Worm (Caenorhabditis elegans): ENCODE results near the gene ZK1240.6.

- TF ChIP-seq flt-1 (GFP tag; IDR thresholded peaks at IDR 0.05) (no peak), cog-1 (tag; optimal IDR thresholded peaks at IDR 0.05) (no peak)
These were observed 34.1 kb upstream of the ZK1240.6 start, which contains the start of gene F43C11.1 for ce11 chrII:2356795-2357194.
